Fruit fly (Drosophila melanogaster) whole organism, pupa: ENCODE measurements around the gene CG17110.

Experiments
- CG34367 ChIP-seq: fragments of 200-800 bp; sonication (Bioruptor generic); optimal IDR thresholded peaks from 2 replicates; lab custom pipeline; 2018; ENCODE audit warnings: missing biosample characterization, mild to moderate bottlenecking, missing genetic modification characterization
- EcR ChIP-seq: fragments of 200-800 bp; sonication (Bioruptor generic); optimal IDR thresholded peaks from 3 replicates; lab custom pipeline; 2019; ENCODE audit warnings: missing biosample characterization, missing genetic modification characterization, mild to moderate bottlenecking, moderate library complexity, missing genetic modification reagents
- Snoo ChIP-seq: fragments of 200-800 bp; sonication (Bioruptor generic); optimal IDR thresholded peaks from 3 replicates; lab custom pipeline; 2017; ENCODE audit warnings: missing biosample characterization, mild to moderate bottlenecking, missing genetic modification characterization, inconsistent platforms
- fd96Ca ChIP-seq: fragments of 200-800 bp; sonication (Bioruptor generic); IDR thresholded peaks from 3 replicates; pipeline ENCODE4 v1.3.6; 2022; ENCODE audit warnings: missing biosample characterization, missing genetic modification characterization

DNA sequence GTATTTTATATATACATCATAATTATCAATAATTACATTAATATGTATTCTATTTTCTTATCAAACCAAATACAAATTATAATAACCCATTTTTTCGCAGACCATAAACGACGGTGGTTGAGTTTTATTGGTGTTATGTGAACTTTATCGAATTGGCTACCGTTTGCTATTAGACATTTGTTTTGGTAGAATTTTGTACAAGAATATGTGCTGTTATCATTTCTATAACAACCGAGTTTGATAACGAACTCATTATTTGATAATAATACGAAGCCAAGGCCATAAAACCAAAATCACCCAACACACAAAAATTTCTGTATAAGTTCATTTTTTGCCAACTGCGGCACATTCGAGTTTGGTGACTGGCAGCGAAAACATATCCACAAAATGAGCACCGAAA, 3.8 kb downstream of the CG17110 start, which contains the start of gene CG17109:
- no peak for TF ChIP-seq Snoo (tag; lab: Kevin White, UChicago)
- no peak for TF ChIP-seq fd96Ca (GFP tag; lab: Robert Waterston, UW)
- TF ChIP-seq EcR (GFP tag; lab: Kevin White, UChicago), result no peak
- TF ChIP-seq CG34367 (tag; lab: Kevin White, UChicago), result no peak
